Worm (Caenorhabditis elegans) whole organism, L2 larva: ENCODE results near the gene max-2.

ENCODE experiments used
- C34F6.9 ChIP-seq: fragments of 150-350 bp; optimal IDR thresholded peaks from 2 replicates; lab custom pipeline; 2014; ENCODE audit warnings: missing biosample characterization, missing genetic modification characterization
- ama-1 ChIP-seq: fragments of 150-350 bp; optimal IDR thresholded peaks from 2 replicates; lab custom pipeline; 2018; ENCODE audit warnings: inconsistent platforms
- ceh-82 ChIP-seq: fragments of 150-350 bp; optimal IDR thresholded peaks from 2 replicates; lab custom pipeline; 2014; ENCODE audit warnings: missing biosample characterization, missing genetic modification characterization
- fos-1 ChIP-seq: fragments of 150-350 bp; optimal IDR thresholded peaks from 2 replicates; lab custom pipeline; 2014; ENCODE audit warnings: missing biosample characterization, missing genetic modification characterization
- lsy-2 ChIP-seq, 2 experiments: fragments of 150-350 bp in 1 of 2; sonication (generic microtip) in 1 of 2; optimal IDR thresholded peaks; 2 replicates each; lab custom pipeline; 2014 to 2017; ENCODE audit warnings: missing biosample characterization in 2 of 2, missing genetic modification characterization in 2 of 2
- nhr-10 ChIP-seq: sonication (generic microtip); optimal IDR thresholded peaks from 2 replicates; lab custom pipeline; 2017; ENCODE audit warnings: missing biosample characterization, missing genetic modification characterization
- nhr-11 ChIP-seq: fragments of 150-350 bp; optimal IDR thresholded peaks from 2 replicates; lab custom pipeline; 2014; ENCODE audit warnings: missing biosample characterization, missing genetic modification characterization
- nhr-12 ChIP-seq: fragments of 150-350 bp; optimal IDR thresholded peaks from 2 replicates; lab custom pipeline; 2014; ENCODE audit warnings: missing biosample characterization, missing genetic modification characterization
- nhr-21 ChIP-seq: fragments of 150-350 bp; optimal IDR thresholded peaks from 2 replicates; lab custom pipeline; 2014; ENCODE audit warnings: missing biosample characterization, missing genetic modification characterization
- nhr-23 ChIP-seq: fragments of 150-350 bp; optimal IDR thresholded peaks from 2 replicates; lab custom pipeline; 2014; ENCODE audit warnings: missing biosample characterization, missing genetic modification reagents, missing genetic modification characterization
- skn-1 ChIP-seq: sonication (generic microtip); optimal IDR thresholded peaks from 2 replicates; lab custom pipeline; 2017; ENCODE audit warnings: missing biosample characterization, missing genetic modification characterization
- snpc-4 ChIP-seq: fragments of 150-350 bp; optimal IDR thresholded peaks from 2 replicates; lab custom pipeline; 2014; ENCODE audit warnings: missing biosample characterization, missing genetic modification characterization

- TF ChIP-seq nhr-10 = no peak
- peak; percentile 38 for TF ChIP-seq fos-1
- no peak for TF ChIP-seq nhr-23
- no peak for TF ChIP-seq nhr-21 (tag; lab: Kevin White, UChicago)
- no peak for TF ChIP-seq nhr-11 (tag; lab: Kevin White, UChicago)
- TF ChIP-seq snpc-4 (tag; lab: Kevin White, UChicago) = no peak
- TF ChIP-seq ceh-82 = no peak
- TF ChIP-seq C34F6.9 (tag; lab: Kevin White, UChicago) = no peak
- TF ChIP-seq lsy-2 (tag; optimal IDR thresholded peaks at IDR 0.05; lab: Kevin White, UChicago) = no peak
- TF ChIP-seq skn-1 (tag; lab: Kevin White, UChicago) = no peak
- no peak for TF ChIP-seq nhr-12
- no peak for TF ChIP-seq ama-1
These were observed 3.8 kb upstream of the max-2 start for ce11 chrII:13029290-13030050.
